Fruit fly (Drosophila melanogaster): Measurements from ENCODE around the gene Npc2b.
A peak's percentile ranks its signal among the peaks of the same experiment; 100 is the strongest.

Gene Npc2b

DNA sequence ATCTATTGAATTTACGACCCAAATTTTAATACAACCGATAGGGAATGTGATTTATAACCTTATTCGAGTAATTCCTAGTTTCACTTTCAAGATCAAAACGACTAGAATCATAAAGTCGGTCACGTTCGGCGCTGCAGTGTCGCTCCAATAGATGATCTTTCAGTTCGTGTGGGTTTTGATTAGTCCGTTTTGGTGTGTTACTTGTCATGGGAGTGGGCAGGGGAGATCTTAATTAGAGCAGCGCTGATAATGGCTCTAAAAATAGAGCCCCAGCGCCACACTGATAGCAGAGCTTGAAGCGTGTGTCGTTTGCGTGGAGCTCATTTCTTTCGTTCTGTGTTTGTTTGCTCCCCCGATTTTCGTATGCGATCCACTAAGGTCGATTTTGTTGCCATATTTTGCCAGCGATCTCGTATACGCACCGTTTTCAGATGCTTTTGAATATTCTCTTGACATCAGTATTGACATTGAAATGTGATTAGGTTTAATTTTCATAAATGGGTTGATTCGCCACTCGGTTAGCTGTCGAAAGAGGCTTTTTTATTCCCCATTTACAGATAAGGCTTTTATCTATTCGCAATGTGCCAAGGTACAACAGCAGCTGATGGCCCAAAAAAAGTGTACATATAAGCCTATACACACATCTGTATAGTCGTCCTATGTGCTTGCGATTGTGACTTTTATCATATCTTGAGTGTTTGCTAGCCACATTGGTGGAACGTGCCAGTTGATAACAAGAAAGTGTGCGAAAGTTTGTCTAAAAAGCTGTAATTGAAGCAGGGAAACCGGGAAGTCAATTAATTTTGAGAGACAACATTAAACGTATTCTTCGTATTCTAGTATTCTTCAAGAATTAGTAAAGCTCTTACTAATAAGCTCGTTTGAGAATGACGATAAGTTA lies 30.5 kb upstream of the Npc2b start:
- peak; percentile 48 for TF ChIP-seq noc (tag; optimal IDR thresholded peaks at IDR 0.05)

DNA sequence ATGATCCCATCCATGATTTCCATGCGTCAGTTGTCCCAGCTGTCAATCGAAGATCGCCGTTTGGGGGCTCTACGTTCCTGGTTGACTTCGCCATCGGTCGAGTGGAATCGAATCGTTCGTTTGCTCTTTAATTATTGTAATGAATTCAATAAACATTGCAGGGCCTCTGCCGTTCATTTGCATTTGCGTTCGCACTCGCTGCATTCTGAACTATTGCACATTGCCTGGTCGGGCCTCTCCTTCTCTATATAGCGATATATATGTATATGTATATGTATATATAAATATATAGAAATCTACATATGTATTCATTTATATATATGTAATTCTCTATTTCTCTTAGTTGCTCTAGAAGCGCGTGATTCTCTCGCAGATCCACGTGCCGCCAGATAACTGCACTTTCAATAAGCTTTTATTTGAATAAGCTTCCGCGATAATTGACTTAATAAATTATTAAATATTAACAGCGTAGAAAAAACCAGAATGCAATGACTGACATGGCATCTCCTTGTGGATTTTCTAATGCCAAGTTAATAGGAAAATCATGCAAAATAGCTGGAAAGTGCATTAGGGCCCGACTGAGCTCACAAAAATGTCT lies 29.5 kb upstream of the Npc2b start:
- TF ChIP-seq noc (tag; optimal IDR thresholded peaks at IDR 0.05), result no peak

DNA sequence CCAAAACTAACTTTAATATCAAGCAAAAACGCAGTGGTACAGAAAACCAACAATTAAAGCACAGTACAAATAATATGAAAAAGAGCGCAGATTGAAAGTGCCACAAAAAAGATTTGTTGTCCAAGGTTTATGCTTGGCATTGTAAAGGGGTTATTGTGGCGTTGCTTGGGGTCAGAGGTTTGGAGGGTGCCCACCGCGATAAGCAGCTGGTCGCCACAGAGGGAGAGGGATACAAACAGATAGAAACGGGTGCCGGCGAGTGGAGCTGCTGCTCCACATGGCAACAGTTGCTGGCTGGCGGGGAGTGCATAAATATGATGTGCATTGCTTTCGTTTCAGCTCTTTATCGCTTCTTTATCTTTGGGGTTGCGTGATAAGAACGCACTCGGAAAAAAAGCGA lies 28.9 kb upstream of the Npc2b start:
- TF ChIP-seq noc (tag; optimal IDR thresholded peaks at IDR 0.05), result no peak

DNA sequence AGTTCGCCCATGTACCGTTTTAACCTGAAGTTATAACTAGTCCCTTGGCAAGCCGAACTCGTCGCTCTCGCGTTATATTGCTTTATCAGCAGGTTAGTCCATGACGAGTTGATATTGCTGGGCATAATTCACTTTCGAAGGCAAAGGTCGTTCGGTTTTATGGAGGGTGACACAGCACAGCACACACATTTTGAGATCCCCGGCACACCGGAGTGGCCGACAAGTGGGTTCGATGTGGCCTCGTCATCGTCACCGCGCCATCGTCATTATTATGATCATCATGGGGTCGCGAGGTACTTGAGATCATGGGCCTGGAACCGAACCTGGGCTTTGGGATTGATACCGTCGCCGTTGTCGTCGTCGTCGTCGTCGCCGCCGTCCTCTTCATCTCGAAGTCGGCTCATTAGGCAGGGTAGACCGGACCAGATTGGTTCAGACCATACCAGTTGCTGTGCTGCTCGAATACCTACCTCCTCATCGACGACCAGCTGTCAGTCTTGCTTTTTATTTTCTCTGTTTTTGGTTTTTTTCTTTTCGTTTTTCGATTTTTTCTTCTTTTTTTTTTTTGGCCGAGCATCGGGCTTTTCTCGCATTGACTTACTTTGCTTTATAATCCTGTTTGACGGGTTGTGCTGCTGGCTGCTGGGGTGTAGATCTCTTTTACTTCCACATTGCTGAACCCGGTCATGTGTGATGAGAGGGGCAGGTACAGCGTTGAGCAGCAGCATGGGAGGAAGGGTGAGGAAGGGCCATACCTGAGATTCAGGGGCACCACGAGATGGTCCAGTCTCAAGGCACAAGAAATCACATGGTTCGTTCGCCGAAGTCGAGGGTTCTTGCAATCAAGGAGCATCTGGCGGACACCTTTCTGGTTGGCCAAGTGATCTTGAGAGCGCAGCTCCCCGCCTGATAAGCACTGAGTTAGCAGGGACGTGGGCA lies 28.0 kb upstream of the Npc2b start:
- TF ChIP-seq noc (tag; optimal IDR thresholded peaks at IDR 0.05), result no peak

DNA sequence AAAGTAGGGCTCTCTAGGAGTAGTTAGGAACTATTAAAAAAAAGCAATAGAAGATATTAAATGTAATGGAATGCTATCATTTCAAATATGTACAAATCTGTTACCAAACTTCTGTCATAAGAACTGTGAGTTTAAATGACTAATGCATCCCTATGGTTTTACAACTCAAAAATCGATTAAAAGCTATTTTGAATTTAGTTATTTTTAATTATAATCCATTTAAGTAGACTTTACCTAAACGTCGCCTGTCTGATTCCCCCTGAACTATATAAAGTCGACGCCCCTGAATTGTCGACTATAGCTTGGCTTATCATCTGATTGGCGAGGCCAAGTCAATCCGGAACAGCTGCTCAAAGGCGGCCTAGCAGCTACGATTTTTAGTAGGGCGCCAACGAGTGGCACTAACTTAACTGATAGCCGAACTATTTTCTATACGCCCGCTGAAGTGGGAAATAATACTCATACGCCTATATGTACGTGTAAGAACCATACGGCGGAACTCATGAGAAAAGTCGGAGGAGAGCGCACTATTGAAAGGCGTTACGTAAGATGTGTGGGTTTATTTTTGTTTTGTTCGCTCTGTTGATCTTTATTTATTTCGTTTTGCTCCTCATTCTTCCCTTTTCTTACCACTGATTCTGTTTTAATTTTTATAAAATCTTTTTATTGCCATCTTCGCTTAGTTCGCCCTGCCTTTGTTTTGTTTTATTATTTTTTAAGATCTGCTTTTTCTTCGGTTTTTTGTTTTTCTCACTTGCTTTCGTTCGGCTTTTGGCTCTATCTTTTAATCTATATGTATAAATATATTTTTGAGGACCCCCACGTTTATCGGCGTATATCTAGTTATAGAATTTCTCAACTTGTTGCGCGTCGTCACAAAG lies 27.1 kb upstream of the Npc2b start:
- TF ChIP-seq noc (tag; optimal IDR thresholded peaks at IDR 0.05), result peak; percentile 85

DNA sequence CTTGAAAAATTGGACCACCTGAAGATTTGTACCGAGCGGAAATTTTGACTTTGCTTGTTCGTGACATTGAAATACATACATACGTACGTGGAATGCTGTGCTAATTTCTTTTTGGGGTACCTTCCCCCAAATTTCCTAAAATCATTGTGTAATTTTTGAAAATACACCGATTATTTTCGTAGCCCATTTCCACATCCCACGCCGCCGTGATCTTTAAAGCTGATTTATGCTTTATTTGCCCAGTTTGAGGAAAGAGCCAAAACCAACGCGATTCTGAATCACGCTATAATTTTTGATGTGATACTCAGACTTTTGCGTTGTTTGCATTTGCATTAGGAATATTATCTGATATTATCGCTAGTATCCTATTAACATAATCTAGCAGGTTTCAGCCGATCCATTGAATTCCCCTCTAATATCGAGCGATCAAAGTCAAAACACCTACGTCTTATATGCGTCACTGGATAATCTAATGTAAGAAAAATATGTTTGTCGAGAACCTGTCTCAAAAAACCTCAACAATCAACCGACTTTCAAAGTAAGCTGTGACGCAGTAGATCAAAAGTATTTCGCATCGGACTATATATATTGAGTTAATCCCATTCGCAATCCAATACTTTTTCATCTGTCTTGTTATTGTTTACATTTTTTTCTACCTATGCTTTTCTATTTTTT lies 26.3 kb upstream of the Npc2b start:
- TF ChIP-seq noc (tag; optimal IDR thresholded peaks at IDR 0.05), result no peak

DNA sequence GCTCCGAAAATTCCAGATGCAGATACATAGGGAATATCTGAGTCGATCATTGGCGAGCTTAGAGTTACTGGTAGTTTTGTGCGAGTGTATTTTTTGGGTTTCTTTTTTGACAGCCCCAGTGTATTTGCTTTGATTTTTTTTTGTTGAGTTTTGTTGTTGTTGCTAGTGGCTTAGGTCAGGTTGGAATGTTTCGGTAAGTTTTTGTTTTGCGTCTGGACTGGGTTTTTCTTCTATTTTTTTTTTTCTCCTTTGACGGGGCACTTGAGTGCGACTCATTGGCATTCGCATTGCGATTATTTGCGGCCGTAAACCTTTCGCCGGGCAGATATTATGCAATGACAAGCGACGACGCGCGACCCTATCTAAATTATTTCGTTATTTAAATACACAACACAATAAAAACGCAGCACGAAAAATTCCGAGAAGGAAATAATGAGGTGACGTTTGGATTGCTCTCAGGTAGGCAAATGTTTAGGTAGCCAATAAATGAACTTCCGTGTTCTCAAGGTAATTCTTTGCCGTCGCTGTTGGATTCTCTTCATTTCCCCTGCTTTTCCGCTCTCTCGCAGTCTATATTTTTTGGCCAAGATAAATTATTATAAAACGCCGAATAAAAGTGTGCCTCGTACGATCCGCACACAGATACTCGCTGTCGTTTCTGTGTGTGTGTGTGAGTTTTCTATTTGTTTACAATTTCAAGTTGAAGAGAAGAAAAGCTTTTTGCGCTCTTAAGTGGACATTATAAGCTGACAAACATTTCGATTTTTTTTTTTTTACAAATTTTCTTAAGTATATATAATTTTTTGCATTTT lies 25.0 kb upstream of the Npc2b start:
- no peak for TF ChIP-seq noc (tag; optimal IDR thresholded peaks at IDR 0.05)

DNA sequence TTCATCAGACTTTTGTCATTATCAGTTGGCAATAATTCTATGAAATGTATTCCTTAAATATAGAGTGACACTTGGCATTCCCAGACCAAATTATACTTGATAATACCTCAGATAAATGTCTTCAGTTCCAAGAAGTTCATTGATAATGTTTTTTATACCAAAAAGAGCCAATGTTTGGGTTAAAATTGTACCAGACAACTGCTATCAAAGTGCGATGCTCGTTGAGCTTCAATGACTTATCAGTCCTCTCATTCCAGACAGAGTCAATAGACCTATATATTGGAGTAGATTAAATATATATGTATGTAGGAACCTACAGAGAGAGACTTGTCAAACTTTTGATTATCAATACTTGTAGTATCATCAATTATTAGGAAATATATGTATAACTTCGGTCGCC lies 24.1 kb upstream of the Npc2b start:
- TF ChIP-seq noc (tag; optimal IDR thresholded peaks at IDR 0.05), result no peak

DNA sequence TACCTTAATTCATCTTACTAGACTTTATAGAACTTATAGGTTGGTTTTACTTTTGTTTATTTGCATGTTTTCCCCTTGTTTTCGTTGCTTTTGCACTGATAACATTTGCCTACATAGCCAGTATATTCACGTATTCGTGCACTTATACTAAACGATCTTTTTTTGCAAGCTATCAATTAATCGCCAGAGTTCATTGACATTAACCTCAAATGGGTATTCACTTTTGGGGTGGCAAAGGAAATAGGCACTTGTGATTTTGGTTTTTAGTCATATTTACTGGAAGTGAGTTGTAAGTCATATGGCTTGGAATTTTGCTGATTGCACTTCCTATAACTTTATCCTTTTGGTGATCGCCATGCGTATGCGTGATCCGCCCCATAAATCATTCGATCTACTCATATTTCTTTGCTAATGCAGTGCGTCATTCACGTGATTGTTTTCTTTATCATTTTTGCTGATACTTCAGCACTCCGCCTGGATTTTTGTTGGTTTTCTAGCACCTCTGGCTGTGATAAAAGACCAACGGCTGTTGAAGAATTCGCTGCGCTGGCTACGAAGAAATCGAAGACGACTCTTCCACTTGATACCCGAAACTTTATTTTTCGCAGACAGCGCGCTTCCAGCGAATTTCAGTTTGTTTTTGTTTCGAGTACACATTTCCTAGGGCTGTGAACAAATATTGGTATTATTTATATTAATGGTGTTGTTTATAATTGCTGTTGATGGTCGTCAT lies 21.2 kb upstream of the Npc2b start:
- TF ChIP-seq noc (tag; optimal IDR thresholded peaks at IDR 0.05), result no peak

DNA sequence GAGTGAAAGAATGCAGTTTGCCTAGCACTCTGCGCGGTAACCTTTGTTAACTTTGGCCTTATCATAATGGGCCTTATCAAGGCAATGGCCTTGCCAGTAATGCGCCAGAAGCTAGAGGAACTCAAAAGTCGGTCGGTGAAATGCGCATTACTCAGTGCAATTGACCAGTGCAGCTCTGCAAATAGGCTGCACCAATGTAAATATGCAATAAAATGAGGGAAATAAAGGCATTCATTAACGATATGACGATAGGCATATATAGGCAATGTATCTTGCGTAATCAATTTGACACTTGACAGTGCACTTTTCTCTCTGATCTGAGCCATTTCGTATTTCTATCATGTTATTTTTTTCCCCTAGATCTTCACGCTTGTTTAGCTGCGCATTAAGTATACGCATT lies 19.2 kb upstream of the Npc2b start:
- TF ChIP-seq noc (tag; optimal IDR thresholded peaks at IDR 0.05), result no peak

DNA sequence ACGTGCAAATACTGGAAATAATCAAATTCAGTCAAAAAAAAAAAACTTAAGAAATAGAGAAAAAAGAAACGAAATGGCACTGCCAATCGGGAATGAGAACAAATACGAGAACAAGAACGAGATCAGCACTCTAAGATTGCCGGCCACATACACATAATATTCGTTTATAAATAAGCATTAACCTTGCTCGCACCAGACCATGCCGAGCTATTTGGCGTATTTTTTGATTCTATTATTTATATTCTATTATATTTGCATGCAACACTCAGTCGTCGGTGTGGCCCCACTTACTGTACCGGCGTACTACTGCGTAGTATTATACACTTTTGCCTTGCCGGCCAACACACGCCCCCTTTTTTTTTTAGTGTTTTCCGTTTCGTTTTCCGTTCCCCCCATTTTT lies 18.7 kb upstream of the Npc2b start:
- no peak for TF ChIP-seq noc (tag; optimal IDR thresholded peaks at IDR 0.05)

DNA sequence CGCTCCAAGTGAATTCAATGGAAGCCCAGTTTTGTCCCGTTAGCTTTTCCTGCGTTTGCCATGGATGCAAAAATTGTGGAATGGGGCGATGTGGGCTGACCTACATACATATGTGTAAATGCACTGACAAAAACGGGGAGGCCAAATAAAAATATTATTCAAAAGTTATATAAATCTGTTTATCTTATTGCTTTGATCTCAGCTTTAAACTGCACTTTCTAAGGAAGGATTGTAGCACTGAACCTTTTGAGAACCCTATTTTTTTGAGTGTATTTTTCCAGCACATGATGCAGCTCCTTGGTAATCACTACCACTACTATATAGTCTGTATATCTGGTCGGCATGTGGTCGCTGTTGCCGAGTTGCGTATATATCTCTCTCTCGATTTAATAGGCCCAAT lies 12.3 kb upstream of the Npc2b start:
- TF ChIP-seq noc (tag; optimal IDR thresholded peaks at IDR 0.05), result no peak

DNA sequence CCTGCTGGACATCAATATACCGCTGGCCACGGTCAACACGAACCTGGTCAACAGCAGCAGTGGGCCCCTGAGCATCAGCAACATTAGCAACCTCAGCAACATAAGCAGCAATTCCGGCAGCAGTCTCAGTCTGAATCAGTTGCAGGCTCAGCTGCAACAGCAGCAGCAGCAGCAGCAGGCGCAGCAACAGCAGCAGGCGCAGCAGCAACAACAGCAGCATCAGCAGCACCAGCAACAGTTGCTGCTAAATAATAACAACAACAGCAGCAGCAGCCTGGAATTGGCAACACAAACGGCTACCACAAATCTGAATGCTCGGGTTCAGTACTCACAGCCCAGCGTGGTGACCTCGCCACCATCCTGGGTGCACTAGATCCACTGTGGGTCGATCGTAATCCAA lies 7.8 kb upstream of the Npc2b start:
- no peak for TF ChIP-seq noc (tag; optimal IDR thresholded peaks at IDR 0.05)
